Worm (Caenorhabditis elegans) whole organism, midembryonic: ENCODE data around the gene glb-10.

Experiments
- flt-1 ChIP-seq: fragments of 200-800 bp; sonication (Bioruptor generic); IDR thresholded peaks from 2 replicates; pipeline ENCODE4 v1.3.6; 2022; ENCODE audit warnings: missing genetic modification characterization, missing compliant biosample characterization
- klf-2 ChIP-seq: fragments of 200-800 bp; sonication (Bioruptor generic); conservative IDR thresholded peaks from 2 replicates; pipeline ENCODE4 v1.3.6; 2022; ENCODE audit warnings: missing genetic modification reagents, missing genetic modification characterization, missing compliant biosample characterization
- med-1 ChIP-seq: sonication (generic microtip); optimal IDR thresholded peaks from 2 replicates; lab custom pipeline; 2017; ENCODE audit warnings: missing genetic modification characterization, mild to moderate bottlenecking, missing compliant biosample characterization, antibody characterized with exemption, missing genetic modification reagents; ENCODE audit not compliant: insufficient read depth
- ref-1 ChIP-seq: fragments of 200-800 bp; sonication (Bioruptor generic); conservative IDR thresholded peaks from 2 replicates; pipeline ENCODE4 v1.3.6; 2022; ENCODE audit warnings: missing genetic modification reagents, missing genetic modification characterization, missing compliant biosample characterization

ce11 chrII:6281903-6282302 is 27.2 kb downstream of the glb-10 start:
- TF ChIP-seq klf-2 (GFP tag; lab: Robert Waterston, UW) (no peak), flt-1 (no peak), ref-1 (no peak), med-1 (GFP tag; lab: Kevin White, UChicago) (no peak)
